Fruit fly (Drosophila melanogaster) whole organism, embryonic: ENCODE results near the gene Rim2.

Experiments
- Ada2b ChIP-seq: fragments of 200-800 bp; sonication (Bioruptor generic); IDR thresholded peaks from 2 replicates; pipeline ENCODE4 v1.3.6; 2022; ENCODE audit warnings: missing biosample characterization, missing genetic modification characterization
- BEAF-32 ChIP-seq: fragments of 200-800 bp; sonication (Bioruptor generic); optimal IDR thresholded peaks from 3 replicates; lab custom pipeline; 2017; ENCODE audit warnings: missing biosample characterization, missing genetic modification characterization, mild to moderate bottlenecking, moderate library complexity, missing genetic modification reagents
- CG1024 ChIP-seq: fragments of 200-800 bp; sonication (Bioruptor generic); IDR thresholded peaks from 2 replicates; pipeline ENCODE4 v1.3.6; 2022; ENCODE audit warnings: missing biosample characterization, missing genetic modification characterization
- CG10274 ChIP-seq: fragments of 200-800 bp; sonication (Bioruptor generic); optimal IDR thresholded peaks from 3 replicates; lab custom pipeline; 2017; ENCODE audit warnings: missing biosample characterization, mild to moderate bottlenecking, missing genetic modification characterization
- CG10979 ChIP-seq: fragments of 200-800 bp; sonication (Bioruptor generic); optimal IDR thresholded peaks from 2 replicates; lab custom pipeline; 2018; ENCODE audit warnings: missing biosample characterization, mild to moderate bottlenecking, missing genetic modification characterization, moderate library complexity
- CG13287 ChIP-seq: fragments of 200-800 bp; sonication (Bioruptor generic); IDR thresholded peaks from 2 replicates; pipeline ENCODE4 v1.3.6; 2022; ENCODE audit warnings: missing biosample characterization, missing genetic modification characterization; ENCODE audit not compliant: partially characterized antibody
- CG1529 ChIP-seq: fragments of 200-800 bp; sonication (Bioruptor generic); optimal IDR thresholded peaks from 3 replicates; lab custom pipeline; 2018; ENCODE audit warnings: missing biosample characterization, missing genetic modification characterization
- CG1602 ChIP-seq: fragments of 200-800 bp; sonication (Bioruptor generic); optimal IDR thresholded peaks from 3 replicates; lab custom pipeline; 2016; ENCODE audit warnings: missing biosample characterization, missing genetic modification characterization
- CG1647 ChIP-seq: fragments of 200-800 bp; sonication (Bioruptor generic); optimal IDR thresholded peaks from 3 replicates; lab custom pipeline; 2016; ENCODE audit warnings: missing biosample characterization, missing genetic modification characterization
- CG17912 ChIP-seq: fragments of 200-800 bp; sonication (Bioruptor generic); optimal IDR thresholded peaks from 2 replicates; lab custom pipeline; 2018; ENCODE audit warnings: missing biosample characterization, mild to moderate bottlenecking, missing genetic modification characterization
- CG2889 ChIP-seq: fragments of 200-800 bp; sonication (Bioruptor generic); IDR thresholded peaks from 3 replicates; pipeline ENCODE4 v1.3.6; 2022; ENCODE audit warnings: missing biosample characterization, missing genetic modification characterization
- CG30403 ChIP-seq: fragments of 200-800 bp; sonication (Bioruptor generic); optimal IDR thresholded peaks from 3 replicates; lab custom pipeline; 2016; ENCODE audit warnings: missing biosample characterization, missing genetic modification characterization
- CG3407 ChIP-seq: fragments of 200-800 bp; sonication (Bioruptor generic); optimal IDR thresholded peaks from 2 replicates; lab custom pipeline; 2018; ENCODE audit warnings: missing biosample characterization, mild to moderate bottlenecking, missing genetic modification characterization
- CG4820 ChIP-seq: fragments of 200-800 bp; sonication (Bioruptor generic); optimal IDR thresholded peaks from 3 replicates; lab custom pipeline; 2016; ENCODE audit warnings: missing biosample characterization, missing genetic modification characterization
- CG6254 ChIP-seq: fragments of 200-800 bp; sonication (Bioruptor generic); optimal IDR thresholded peaks from 3 replicates; lab custom pipeline; 2017; ENCODE audit warnings: mild to moderate bottlenecking, missing biosample characterization, missing genetic modification reagents, missing genetic modification characterization
- CG6654 ChIP-seq: fragments of 200-800 bp; sonication (Bioruptor generic); optimal IDR thresholded peaks from 2 replicates; lab custom pipeline; 2017; ENCODE audit warnings: missing biosample characterization, mild to moderate bottlenecking, missing genetic modification characterization
- CG7987 ChIP-seq: fragments of 200-800 bp; sonication (Bioruptor generic); optimal IDR thresholded peaks from 2 replicates; lab custom pipeline; 2018; ENCODE audit warnings: missing biosample characterization, mild to moderate bottlenecking, missing genetic modification characterization, moderate library complexity
- CG8478 ChIP-seq: fragments of >200 bp; optimal IDR thresholded peaks from 2 replicates; lab custom pipeline; 2018
- CG9727 ChIP-seq: fragments of 200-800 bp; sonication (Bioruptor generic); optimal IDR thresholded peaks from 3 replicates; lab custom pipeline; 2017; ENCODE audit warnings: missing biosample characterization, mild to moderate bottlenecking, missing genetic modification characterization
- Dip2 ChIP-seq: fragments of 200-800 bp; sonication (Bioruptor generic); IDR thresholded peaks from 2 replicates; pipeline ENCODE4 v1.3.6; 2022; ENCODE audit warnings: missing biosample characterization, missing genetic modification characterization
- ERR ChIP-seq: fragments of 200-800 bp; sonication (Bioruptor generic); optimal IDR thresholded peaks from 2 replicates; lab custom pipeline; 2016; ENCODE audit warnings: missing biosample characterization, missing genetic modification characterization
- Eip74EF ChIP-seq, 2 experiments: fragments of 200-800 bp in 1 of 2; fragments of >200 bp in 1 of 2; sonication (Bioruptor generic) in 1 of 2; optimal IDR thresholded peaks; 2 replicates each; lab custom pipeline; 2017 to 2019; ENCODE audit warnings: missing biosample characterization in 2 of 2, missing genetic modification characterization in 2 of 2, mild to moderate bottlenecking in 1 of 2, moderate library complexity in 1 of 2
- Ets97D ChIP-seq: fragments of 200-800 bp; sonication (Bioruptor generic); optimal IDR thresholded peaks from 3 replicates; lab custom pipeline; 2016; ENCODE audit warnings: missing biosample characterization, missing genetic modification characterization
- H2.0 ChIP-seq: fragments of 200-800 bp; sonication (Bioruptor generic); IDR thresholded peaks from 2 replicates; pipeline ENCODE4 v1.3.6; 2022; ENCODE audit warnings: missing biosample characterization, missing genetic modification characterization
- Max ChIP-seq: fragments of 200-800 bp; sonication (Bioruptor generic); optimal IDR thresholded peaks from 2 replicates; lab custom pipeline; 2016; ENCODE audit warnings: missing biosample characterization, mild to moderate bottlenecking, missing genetic modification characterization
- Med ChIP-seq: fragments of 200-800 bp; sonication (Bioruptor generic); peaks from one replicate; lab custom pipeline; 2016; ENCODE audit warnings: missing biosample characterization, missing genetic modification characterization, mild to moderate bottlenecking, inconsistent platforms, moderate library complexity
- Mrtf ChIP-seq: fragments of 200-800 bp; sonication (Bioruptor generic); IDR thresholded peaks from 3 replicates; pipeline ENCODE4 v1.3.6; 2022; ENCODE audit warnings: missing biosample characterization, missing genetic modification characterization
- NFAT ChIP-seq: fragments of 200-800 bp; sonication (Bioruptor generic); IDR thresholded peaks from 2 replicates; pipeline ENCODE4 v1.3.6; 2022; ENCODE audit warnings: missing biosample characterization, missing genetic modification characterization
- Rfx ChIP-seq: fragments of 200-800 bp; sonication (Bioruptor generic); IDR thresholded peaks from 2 replicates; pipeline ENCODE4 v1.3.6; 2022; ENCODE audit warnings: missing biosample characterization, missing genetic modification characterization
- Side ChIP-seq: fragments of 200-800 bp; sonication (Bioruptor generic); optimal IDR thresholded peaks from 2 replicates; lab custom pipeline; 2016; ENCODE audit warnings: missing biosample characterization, missing genetic modification characterization
- TFAM ChIP-seq: fragments of 200-800 bp; sonication (Bioruptor generic); optimal IDR thresholded peaks from 2 replicates; lab custom pipeline; 2017; ENCODE audit warnings: missing biosample characterization, missing genetic modification characterization, inconsistent platforms
- Xrp1 ChIP-seq: fragments of 200-800 bp; sonication (Bioruptor generic); IDR thresholded peaks from 2 replicates; pipeline ENCODE4 v1.3.6; 2022; ENCODE audit warnings: missing biosample characterization, missing genetic modification characterization
- cad ChIP-seq: fragments of >200 bp; optimal IDR thresholded peaks from 2 replicates; lab custom pipeline; 2017; ENCODE audit warnings: missing biosample characterization, missing genetic modification characterization
- cg ChIP-seq: fragments of 200-800 bp; sonication (Bioruptor generic); optimal IDR thresholded peaks from 3 replicates; lab custom pipeline; 2019; ENCODE audit warnings: missing biosample characterization, mild to moderate bottlenecking, missing genetic modification characterization, moderate library complexity
- chn ChIP-seq: fragments of 200-800 bp; sonication (Bioruptor generic); optimal IDR thresholded peaks from 2 replicates; lab custom pipeline; 2016; ENCODE audit warnings: missing biosample characterization, missing genetic modification characterization
- croc ChIP-seq: fragments of 200-800 bp; sonication (Bioruptor generic); conservative IDR thresholded peaks from 3 replicates; pipeline ENCODE4 v1.3.6; 2022; ENCODE audit warnings: missing biosample characterization, missing genetic modification characterization
- da ChIP-seq: fragments of 200-800 bp; sonication (Bioruptor generic); optimal IDR thresholded peaks from 2 replicates; lab custom pipeline; 2016; ENCODE audit warnings: missing biosample characterization, missing genetic modification characterization
- dimm ChIP-seq: fragments of 200-800 bp; sonication (Bioruptor generic); IDR thresholded peaks from 2 replicates; pipeline ENCODE4 v1.3.6; 2022; ENCODE audit warnings: missing biosample characterization, missing genetic modification characterization
- dmrt99B ChIP-seq: fragments of 200-800 bp; sonication (Bioruptor generic); optimal IDR thresholded peaks from 2 replicates; lab custom pipeline; 2018; ENCODE audit warnings: missing biosample characterization, mild to moderate bottlenecking, missing genetic modification characterization, moderate library complexity
- gem ChIP-seq: fragments of 200-800 bp; sonication (Bioruptor generic); optimal IDR thresholded peaks from 2 replicates; lab custom pipeline; 2019; ENCODE audit warnings: missing biosample characterization, mild to moderate bottlenecking, missing genetic modification characterization, moderate library complexity
- gsb-n ChIP-seq: fragments of 200-800 bp; sonication (Bioruptor generic); optimal IDR thresholded peaks from 3 replicates; lab custom pipeline; 2018; ENCODE audit warnings: missing biosample characterization, mild to moderate bottlenecking, missing genetic modification characterization
- klu ChIP-seq: fragments of 200-800 bp; sonication (Bioruptor generic); IDR thresholded peaks from 2 replicates; pipeline ENCODE4 v1.3.6; 2022; ENCODE audit warnings: missing biosample characterization, missing genetic modification characterization
- lbe ChIP-seq: fragments of 200-800 bp; sonication (Bioruptor generic); optimal IDR thresholded peaks from 2 replicates; lab custom pipeline; 2016; ENCODE audit warnings: missing biosample characterization, mild to moderate bottlenecking, missing genetic modification characterization
- nom ChIP-seq: fragments of 200-800 bp; sonication (Bioruptor generic); optimal IDR thresholded peaks from 2 replicates; lab custom pipeline; 2017; ENCODE audit warnings: missing biosample characterization, missing genetic modification characterization, mild to moderate bottlenecking, moderate library complexity, missing genetic modification reagents
- odd ChIP-seq: fragments of 200-800 bp; sonication (Bioruptor generic); optimal IDR thresholded peaks from 2 replicates; lab custom pipeline; 2017; ENCODE audit warnings: missing biosample characterization, mild to moderate bottlenecking, missing genetic modification characterization
- pan ChIP-seq, 4 experiments: fragments of >200 bp in 3 of 4; fragments of 200-800 bp in 1 of 4; sonication (Bioruptor generic) in 1 of 4; optimal IDR thresholded peaks in 3 of 4; IDR thresholded peaks in 1 of 4; 2 replicates each; pipeline versions ENCODE4 v1.3.6 to Lab custom; 2017 to 2022; ENCODE audit warnings: missing biosample characterization in 2 of 4, missing genetic modification characterization in 2 of 4, mixed read lengths in 1 of 4
- pho ChIP-seq: fragments of 200-800 bp; sonication (Bioruptor generic); optimal IDR thresholded peaks from 2 replicates; lab custom pipeline; 2016; ENCODE audit warnings: missing biosample characterization, missing genetic modification characterization
- phol ChIP-seq: fragments of 200-800 bp; sonication (Bioruptor generic); optimal IDR thresholded peaks from 3 replicates; lab custom pipeline; 2018; ENCODE audit warnings: missing biosample characterization, mild to moderate bottlenecking, missing genetic modification characterization, moderate library complexity
- row ChIP-seq: fragments of 200-800 bp; sonication (Bioruptor generic); IDR thresholded peaks from 3 replicates; pipeline ENCODE4 v1.3.6; 2022; ENCODE audit warnings: missing biosample characterization, missing genetic modification characterization
- sens-2 ChIP-seq: fragments of 200-800 bp; sonication (Bioruptor generic); IDR thresholded peaks from 2 replicates; pipeline ENCODE4 v1.3.6; 2022; ENCODE audit warnings: missing biosample characterization, missing genetic modification characterization
- tio ChIP-seq: fragments of 200-800 bp; sonication (Bioruptor generic); optimal IDR thresholded peaks from 2 replicates; lab custom pipeline; 2017; ENCODE audit warnings: missing biosample characterization, missing genetic modification characterization, inconsistent platforms

The Rim2 gene

dm6 chr2L:1729607-1730011 lies 5.4 kb upstream of the Rim2 start, which contains the start of the genes Eno and CG31937 (continued):
- TF ChIP-seq chn (GFP tag; lab: Kevin White, UChicago) (peak; percentile 4), Ada2b (GFP tag; lab: Robert Waterston, UW) (peak; percentile 57), CG1647 (GFP tag; lab: Kevin White, UChicago) (peak; percentile 14), lbe (GFP tag; lab: Kevin White, UChicago) (no peak), cg (GFP tag; lab: Kevin White, UChicago) (no peak), CG10979 (tag; lab: Kevin White, UChicago) (peak; percentile 3), CG4820 (GFP tag; lab: Kevin White, UChicago) (peak; percentile 0), odd (GFP tag; lab: Kevin White, UChicago) (peak; percentile 15), CG13287 (GFP tag; lab: Robert Waterston, UW) (peak; percentile 48), dimm (GFP tag; lab: Robert Waterston, UW) (no peak), nom (peak; percentile 77), CG6254 (GFP tag; lab: Kevin White, UChicago) (no peak), TFAM (no peak), CG1529 (GFP tag; lab: Kevin White, UChicago) (peak; percentile 28), tio (peak; percentile 29), klu (peak; percentile 26; the same call in 1 of the 2 replicates), Max (GFP tag; lab: Kevin White, UChicago) (peak; percentile 32), CG3407 (GFP tag; lab: Kevin White, UChicago) (peak; percentile 23), pho (GFP tag; lab: Kevin White, UChicago) (peak; percentile 37), Dip2 (GFP tag; lab: Robert Waterston, UW) (no peak), CG9727 (GFP tag; lab: Kevin White, UChicago) (peak; percentile 14), BEAF-32 (peak; percentile 26), Mrtf (GFP tag; lab: Robert Waterston, UW) (no peak), Eip74EF (GFP tag; optimal IDR thresholded peaks at IDR 0.05; lab: Kevin White, UChicago) (no peak), CG7987 (GFP tag; lab: Kevin White, UChicago) (peak; percentile 58), CG30403 (GFP tag; lab: Kevin White, UChicago) (peak; percentile 63), gsb-n (tag; lab: Kevin White, UChicago) (no peak), NFAT (GFP tag; lab: Robert Waterston, UW) (peak; percentile 49; the same call in 1 of the 2 replicates), phol (tag; lab: Kevin White, UChicago) (peak; percentile 16), ERR (GFP tag; lab: Kevin White, UChicago) (no peak), Rfx (GFP tag; lab: Robert Waterston, UW) (peak; percentile 67), CG1602 (GFP tag; lab: Kevin White, UChicago) (peak; percentile 28), Ets97D (GFP tag; lab: Kevin White, UChicago) (no peak), CG17912 (GFP tag; lab: Kevin White, UChicago) (no peak), CG1024 (GFP tag; lab: Robert Waterston, UW) (no peak), Med (GFP tag; lab: Kevin White, UChicago) (peak; percentile 85), pan (optimal IDR thresholded peaks at IDR 0.05; lab: Kevin White, UChicago) (no peak), pan (GFP tag; optimal IDR thresholded peaks at IDR 0.05 in 1 of 2, IDR thresholded peaks at IDR 0.05 in 1 of 2) (peak in 1 of 2 experiments; percentile 67), CG6654 (GFP tag; lab: Kevin White, UChicago) (no peak), sens-2 (GFP tag; lab: Robert Waterston, UW) (peak; percentile 39; the same call in 1 of the 2 replicates), gem (peak; percentile 70), CG2889 (GFP tag; lab: Robert Waterston, UW) (no peak), Xrp1 (GFP tag; lab: Robert Waterston, UW) (peak; percentile 51; the same call in 1 of the 2 replicates), da (no peak), H2.0 (GFP tag; lab: Robert Waterston, UW) (peak; percentile 16; the same call in 1 of the 2 replicates), Side (GFP tag; lab: Kevin White, UChicago) (peak; percentile 3), row (GFP tag; lab: Robert Waterston, UW) (peak; percentile 94), croc (GFP tag; lab: Robert Waterston, UW) (0 out of 3 replicates have a peak, but pooled peaks have one; percentile 21), cad (no peak), CG8478 (no peak), dmrt99B (tag; lab: Kevin White, UChicago) (peak; percentile 40), CG10274 (GFP tag; lab: Kevin White, UChicago) (no peak)
